Fruit fly (Drosophila melanogaster): ENCODE results near the gene beta-PheRS.

beta-PheRS gene

DNA sequence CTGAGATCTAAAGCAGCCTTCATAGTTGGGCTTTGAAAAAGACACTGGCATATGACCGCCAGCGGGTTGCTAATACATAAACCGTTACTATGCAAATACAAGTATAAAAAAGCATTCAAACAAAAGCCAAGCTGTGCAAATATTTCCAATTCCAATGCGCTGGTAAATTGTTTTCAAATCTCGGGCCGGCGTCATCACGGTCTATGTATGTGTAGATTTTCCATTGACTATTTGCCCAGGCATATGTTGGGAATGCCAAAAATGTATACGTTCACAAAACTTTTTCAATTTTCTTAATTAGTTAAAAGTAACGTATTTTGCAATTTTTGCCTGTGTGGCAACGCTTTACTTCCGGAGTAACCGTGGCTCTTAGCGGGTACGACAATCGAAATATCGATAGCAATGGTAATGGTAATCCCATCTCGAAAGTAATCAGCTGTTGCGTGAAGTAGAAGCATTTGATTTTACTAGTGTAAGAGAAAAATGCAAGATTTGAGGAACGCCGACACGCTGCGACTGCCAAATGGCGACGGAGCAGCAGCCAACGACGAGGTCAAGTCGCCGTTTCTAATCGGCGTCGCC, 37.4 kb upstream of the beta-PheRS start, which contains the start of the genes CG34290 and Uck (continued):
- TF ChIP-seq CG11398 (GFP tag; optimal IDR thresholded peaks at IDR 0.05) (peak; percentile 79), CG18619 (GFP tag; optimal IDR thresholded peaks at IDR 0.05) (peak; percentile 84), CG2202 (tag; optimal IDR thresholded peaks at IDR 0.05) (peak; percentile 48), Vsx1 (GFP tag; optimal IDR thresholded peaks at IDR 0.05) (peak; percentile 97), Lhr (GFP tag; optimal IDR thresholded peaks at IDR 0.05) (peak; percentile 82), CG1792 (GFP tag; optimal IDR thresholded peaks at IDR 0.05) (peak; percentile 24), CG1603 (tag; optimal IDR thresholded peaks at IDR 0.05) (peak; percentile 90), Dbx (GFP tag; IDR thresholded peaks at IDR 0.05) (peak; percentile 70), shn (GFP tag; optimal IDR thresholded peaks at IDR 0.05) (peak; percentile 68), D (optimal IDR thresholded peaks at IDR 0.05) (no peak), D (GFP tag; optimal IDR thresholded peaks at IDR 0.05) (peak; percentile 63), CG4360 (GFP tag; IDR thresholded peaks at IDR 0.05) (0 out of 2 replicates have a peak, but pooled peaks have one; percentile 18), Hey (tag; optimal IDR thresholded peaks at IDR 0.05) (peak; percentile 46), Taf1 (GFP tag; IDR thresholded peaks at IDR 0.05) (no peak), Sox100B (GFP tag; optimal IDR thresholded peaks at IDR 0.05) (peak; percentile 79), HmgZ (tag; optimal IDR thresholded peaks at IDR 0.05) (peak; percentile 91), CG12071 (GFP tag; optimal IDR thresholded peaks at IDR 0.05) (peak; percentile 85), CG15696 (tag; optimal IDR thresholded peaks at IDR 0.05) (peak; percentile 38), gem (tag; optimal IDR thresholded peaks at IDR 0.05) (peak; percentile 45), sima (GFP tag; optimal IDR thresholded peaks at IDR 0.05) (peak; percentile 43), CG31388 (GFP tag; optimal IDR thresholded peaks at IDR 0.05) (no peak), Dip2 (GFP tag; IDR thresholded peaks at IDR 0.05) (no peak), gcm (GFP tag; optimal IDR thresholded peaks at IDR 0.05) (peak; percentile 38), CG14050 (GFP tag; IDR thresholded peaks at IDR 0.05) (peak; percentile 58), ac (GFP tag; optimal IDR thresholded peaks at IDR 0.05) (peak; percentile 31), Gsc (GFP tag; IDR thresholded peaks at IDR 0.05) (no peak), slp2 (GFP tag; optimal IDR thresholded peaks at IDR 0.05) (peak; percentile 74), Ets97D (GFP tag; optimal IDR thresholded peaks at IDR 0.05) (peak; percentile 99), zen (tag; optimal IDR thresholded peaks at IDR 0.05) (peak; percentile 86), z (GFP tag; IDR thresholded peaks at IDR 0.05) (no peak), Hand (GFP tag; optimal IDR thresholded peaks at IDR 0.05) (peak; percentile 59), CG12219 (GFP tag; optimal IDR thresholded peaks at IDR 0.05) (peak; percentile 83), CG13775 (GFP tag; optimal IDR thresholded peaks at IDR 0.05) (peak; percentile 84), CG1233 (GFP tag; optimal IDR thresholded peaks at IDR 0.05) (peak; percentile 92), gro (GFP tag; optimal IDR thresholded peaks at IDR 0.05) (peak; percentile 90), CG34224 (GFP tag; IDR thresholded peaks at IDR 0.05; ENCODE audit: partially characterized antibody) (peak; percentile 82), CG6254 (GFP tag; optimal IDR thresholded peaks at IDR 0.05) (peak; percentile 41), CG8290 (GFP tag; optimal IDR thresholded peaks at IDR 0.05) (peak; percentile 42), CG8290 (tag; optimal IDR thresholded peaks at IDR 0.05) (peak; percentile 41 to 89), CG10366 (GFP tag; IDR thresholded peaks at IDR 0.05) (peak; percentile 66), Atf6 (GFP tag; IDR thresholded peaks at IDR 0.05) (peak; percentile 65), Hr51 (GFP tag; optimal IDR thresholded peaks at IDR 0.05) (peak; percentile 63 to 68), CG33213 (GFP tag; optimal IDR thresholded peaks at IDR 0.05) (peak; percentile 92), insv (GFP tag; optimal IDR thresholded peaks at IDR 0.05) (peak in 1 of 2 experiments; percentile 66), CG8765 (GFP tag; IDR thresholded peaks at IDR 0.05) (no peak), knrl (GFP tag; IDR thresholded peaks at IDR 0.05; ENCODE audit: partially characterized antibody) (peak; percentile 82), p53 (GFP tag; optimal IDR thresholded peaks at IDR 0.05) (peak; percentile 69), CG11504 (tag; optimal IDR thresholded peaks at IDR 0.05) (peak; percentile 71), gt (GFP tag; IDR thresholded peaks at IDR 0.05) (no peak), CG13287 (GFP tag; IDR thresholded peaks at IDR 0.05; ENCODE audit: partially characterized antibody) (peak; percentile 94)

Measured in whole organism, embryonic.